Fruit fly (Drosophila melanogaster): ENCODE results near the gene grn.

grn gene

DNA sequence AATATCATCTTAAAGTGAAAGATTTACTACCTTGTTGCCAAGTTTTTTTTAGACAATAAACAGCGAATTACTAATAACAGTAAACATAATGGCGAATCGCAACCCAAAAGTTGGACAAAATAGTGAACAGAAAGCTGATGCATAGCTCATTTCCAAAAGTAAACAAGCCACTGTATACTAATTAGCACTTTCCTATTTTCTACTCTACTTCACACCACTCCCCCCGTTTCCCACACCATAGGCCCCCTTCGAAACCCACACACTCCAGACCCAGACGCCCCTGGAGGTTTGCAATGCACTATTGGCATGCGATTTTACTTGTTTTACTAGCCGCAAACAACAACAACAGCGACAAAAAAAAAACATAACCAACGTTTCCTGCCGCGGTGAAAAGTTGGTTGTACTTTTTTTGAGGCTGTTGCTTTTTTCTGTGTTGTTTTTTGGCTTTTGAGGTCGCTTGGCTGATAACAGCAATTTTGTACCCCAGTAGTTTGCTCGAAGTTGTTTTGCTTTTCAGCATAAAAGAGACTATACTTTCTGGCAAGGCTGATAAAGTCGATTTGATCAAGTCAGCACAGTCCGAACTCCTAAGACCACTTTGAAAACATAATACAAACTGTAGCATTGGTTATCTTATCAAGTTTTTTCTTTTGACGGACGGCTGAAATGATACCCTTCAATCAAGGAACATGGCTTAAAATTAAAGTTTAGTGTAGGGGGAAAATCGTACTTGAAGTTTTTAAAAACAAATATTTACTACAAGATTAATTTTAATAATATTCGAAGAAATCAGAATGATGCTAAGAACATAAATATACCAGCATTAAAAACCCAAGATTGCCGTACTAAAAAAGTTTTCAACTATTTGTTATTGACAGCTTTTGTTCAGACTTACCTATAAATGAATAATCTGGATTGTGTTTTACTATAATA lies 74.1 kb downstream of the grn start:
- 0 out of 2 replicates have a peak, but pooled peaks have one; percentile 2 for TF ChIP-seq Drgx (GFP tag; IDR thresholded peaks at IDR 0.05)
- peak; percentile 50 for TF ChIP-seq D19A (tag; optimal IDR thresholded peaks at IDR 0.05)
- TF ChIP-seq Med (GFP tag) = peak; percentile 46
- no peak for TF ChIP-seq Oaz (GFP tag; IDR thresholded peaks at IDR 0.05)
- TF ChIP-seq CG2120 (GFP tag; optimal IDR thresholded peaks at IDR 0.05) = peak; percentile 27
- peak; percentile 67 for TF ChIP-seq nom (GFP tag; optimal IDR thresholded peaks at IDR 0.05)
- peak; percentile 17 for TF ChIP-seq CG3281 (GFP tag; optimal IDR thresholded peaks at IDR 0.05)
- peak; percentile 70 for TF ChIP-seq exex (tag; optimal IDR thresholded peaks at IDR 0.05)
- peak; percentile 0 for TF ChIP-seq gem (tag; optimal IDR thresholded peaks at IDR 0.05)
- TF ChIP-seq D19B (GFP tag; optimal IDR thresholded peaks at IDR 0.05) = peak; percentile 69
- no peak for TF ChIP-seq danr (GFP tag; IDR thresholded peaks at IDR 0.05)
- peak; percentile 10 for TF ChIP-seq CG34376 (GFP tag; optimal IDR thresholded peaks at IDR 0.05)
- peak; percentile 5 for TF ChIP-seq CG2116 (GFP tag; optimal IDR thresholded peaks at IDR 0.05)
- peak; percentile 4 for TF ChIP-seq ATbp (GFP tag; optimal IDR thresholded peaks at IDR 0.05)
- TF ChIP-seq Oli (tag; optimal IDR thresholded peaks at IDR 0.05) = peak; percentile 9
- no peak for TF ChIP-seq ind (GFP tag; optimal IDR thresholded peaks at IDR 0.05)

DNA sequence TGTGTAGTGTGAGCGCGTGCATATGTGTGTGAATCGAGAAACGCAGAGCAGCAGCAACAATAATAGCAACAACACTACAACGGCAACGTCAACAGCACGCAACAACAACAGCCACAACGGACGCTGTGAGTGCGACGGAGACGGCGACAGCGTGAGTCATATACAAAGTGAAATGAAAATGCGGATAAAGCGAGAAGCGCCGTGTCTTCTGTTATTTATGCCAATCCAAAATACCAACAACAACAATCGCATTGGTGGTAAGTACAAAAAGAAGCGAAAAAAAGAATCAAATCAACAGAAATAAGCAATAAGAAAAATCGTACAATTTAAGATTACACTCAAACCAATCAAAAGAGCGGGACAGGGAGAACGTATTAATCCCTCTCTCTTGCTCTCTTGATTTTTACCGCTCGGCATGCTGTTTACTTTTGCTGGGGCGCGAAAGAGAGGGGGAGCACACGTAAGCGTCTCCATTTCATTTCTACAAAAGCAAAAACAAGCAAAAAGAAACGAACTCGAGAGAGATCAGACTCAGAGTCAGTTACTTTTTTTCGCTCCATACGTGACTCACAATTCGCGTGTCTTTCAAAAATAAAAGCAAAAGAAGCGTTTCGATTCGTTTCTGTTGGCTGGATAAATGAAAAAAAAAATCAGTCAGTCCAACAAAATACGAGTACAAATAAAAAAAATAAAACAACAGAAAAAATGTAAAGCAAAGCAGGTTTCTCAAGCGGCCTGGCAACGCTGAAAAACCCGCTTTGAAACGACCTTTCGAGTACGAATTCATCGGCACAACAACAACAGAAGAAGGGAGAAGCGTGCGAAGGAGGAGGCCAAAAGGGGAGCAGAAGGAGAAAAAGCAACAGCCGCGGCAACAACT lies 75.2 kb downstream of the grn start:
- TF ChIP-seq Lpt (GFP tag; optimal IDR thresholded peaks at IDR 0.05) (peak; percentile 40), Nf-YC (tag; optimal IDR thresholded peaks at IDR 0.05) (peak; percentile 71), maf-S (GFP tag; optimal IDR thresholded peaks at IDR 0.05) (no peak), schlank (tag; optimal IDR thresholded peaks at IDR 0.05) (no peak), CG12299 (tag; optimal IDR thresholded peaks at IDR 0.05) (peak; percentile 10), CG10543 (GFP tag; optimal IDR thresholded peaks at IDR 0.05) (peak; percentile 13), Oaz (GFP tag; IDR thresholded peaks at IDR 0.05) (no peak), cwo (GFP tag; optimal IDR thresholded peaks at IDR 0.05) (peak; percentile 10), corto (GFP tag; optimal IDR thresholded peaks at IDR 0.05) (peak; percentile 90), CG34376 (GFP tag; optimal IDR thresholded peaks at IDR 0.05) (peak; percentile 20), Optix (GFP tag; IDR thresholded peaks at IDR 0.05) (no peak), pita (GFP tag; optimal IDR thresholded peaks at IDR 0.05) (no peak), Hand (GFP tag; optimal IDR thresholded peaks at IDR 0.05) (peak; percentile 34), CG18599 (GFP tag; optimal IDR thresholded peaks at IDR 0.05) (no peak), CG17829 (tag; optimal IDR thresholded peaks at IDR 0.05) (peak; percentile 18), CG11398 (GFP tag; optimal IDR thresholded peaks at IDR 0.05) (peak; percentile 41), zf30C (GFP tag; optimal IDR thresholded peaks at IDR 0.05) (peak; percentile 22), Aef1 (GFP tag; IDR thresholded peaks at IDR 0.05) (no peak), eve (GFP tag; optimal IDR thresholded peaks at IDR 0.05) (peak in 1 of 2 experiments; percentile 75), Hr78 (GFP tag; optimal IDR thresholded peaks at IDR 0.05) (peak in 1 of 2 experiments; percentile 27), CG31365 (tag; optimal IDR thresholded peaks at IDR 0.05) (no peak), fu2 (GFP tag; optimal IDR thresholded peaks at IDR 0.05) (no peak), fd3F (GFP tag; optimal IDR thresholded peaks at IDR 0.05) (no peak), cg (GFP tag; optimal IDR thresholded peaks at IDR 0.05) (peak; percentile 87), CG13624 (GFP tag; optimal IDR thresholded peaks at IDR 0.05) (peak; percentile 39), nom (GFP tag; optimal IDR thresholded peaks at IDR 0.05) (peak; percentile 100), Med (GFP tag) (peak; percentile 74), CG1832 (GFP tag; optimal IDR thresholded peaks at IDR 0.05) (peak; percentile 71), pb (GFP tag; optimal IDR thresholded peaks at IDR 0.05) (no peak), shn (GFP tag; optimal IDR thresholded peaks at IDR 0.05) (peak; percentile 67), tna (GFP tag; IDR thresholded peaks at IDR 0.05; ENCODE audit: partially characterized antibody) (no peak), Dek (tag; optimal IDR thresholded peaks at IDR 0.05) (peak; percentile 0)

All from whole organism, embryonic.